Worm (Caenorhabditis elegans): ENCODE results near the gene ZK84.2.

The ZK84.2 gene

DNA sequence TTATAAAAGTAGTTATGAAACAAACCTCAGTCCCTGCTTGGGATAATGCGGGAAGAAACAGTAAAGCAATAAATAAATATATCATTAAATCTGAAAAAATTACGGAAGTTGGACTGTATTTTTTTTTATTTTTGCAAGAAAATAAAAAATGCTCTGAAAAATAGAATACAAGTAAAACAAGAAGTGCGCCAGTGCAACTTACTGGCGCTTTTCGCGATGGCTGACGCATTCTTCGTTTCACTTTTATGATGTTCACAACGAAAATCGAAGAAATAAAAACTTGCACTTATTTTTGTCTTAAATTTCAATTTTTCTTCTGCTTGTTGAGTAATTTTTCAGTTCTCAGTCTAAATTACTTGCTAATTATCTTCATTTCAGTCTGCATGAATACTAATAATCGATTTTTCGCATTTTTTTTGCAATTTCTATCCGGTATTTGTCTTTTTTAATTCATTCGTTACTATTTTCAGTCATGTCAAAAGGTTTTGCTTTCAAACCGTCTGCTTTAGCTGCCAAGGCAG is 33.5 kb downstream of the ZK84.2 start, which contains the start of the genes R12C12.6 and ran-5 (continued):
- TF ChIP-seq nhr-12 (tag; optimal IDR thresholded peaks at IDR 0.05): no peak
- TF ChIP-seq nhr-25 (tag; optimal IDR thresholded peaks at IDR 0.05): peak; percentile 74
- TF ChIP-seq nhr-76 (tag; optimal IDR thresholded peaks at IDR 0.05): no peak
- TF ChIP-seq hmg-11 (tag; optimal IDR thresholded peaks at IDR 0.05): peak; percentile 70
- peak; percentile 20 for TF ChIP-seq ZK546.5 (tag; optimal IDR thresholded peaks at IDR 0.05)
- no peak for TF ChIP-seq elt-1 (tag; optimal IDR thresholded peaks at IDR 0.05)
- TF ChIP-seq ama-1 (optimal IDR thresholded peaks at IDR 0.05): no peak
- peak; percentile 20 for TF ChIP-seq egl-5 (tag; optimal IDR thresholded peaks at IDR 0.05)
- no peak for TF ChIP-seq nhr-77 (tag; optimal IDR thresholded peaks at IDR 0.05)

DNA sequence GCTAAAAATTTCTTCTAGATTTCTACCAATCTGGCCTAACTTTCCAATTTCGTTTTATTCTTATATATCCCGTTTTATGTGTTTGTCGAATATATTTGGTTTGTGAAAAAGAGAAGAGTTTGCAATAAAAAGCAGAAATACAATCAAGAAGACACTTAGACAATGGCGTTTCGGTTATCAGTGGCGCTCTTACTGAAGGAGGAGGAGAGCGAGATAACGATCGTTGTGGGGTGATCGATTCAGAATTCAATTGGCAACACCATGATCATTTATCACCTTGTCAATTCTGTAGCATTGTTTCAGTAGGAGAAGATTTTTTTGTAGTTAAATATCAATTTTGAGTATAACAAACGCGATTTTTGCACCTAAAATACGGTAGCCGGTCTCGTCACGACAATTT is 35.4 kb downstream of the ZK84.2 start:
- TF ChIP-seq ceh-9 (tag; optimal IDR thresholded peaks at IDR 0.05): no peak
- TF ChIP-seq elt-2 (tag; optimal IDR thresholded peaks at IDR 0.05): peak; percentile 89
- peak; percentile 79 for TF ChIP-seq pqm-1 (tag; optimal IDR thresholded peaks at IDR 0.05)
- no peak for TF ChIP-seq pha-4 (tag; optimal IDR thresholded peaks at IDR 0.05)

DNA sequence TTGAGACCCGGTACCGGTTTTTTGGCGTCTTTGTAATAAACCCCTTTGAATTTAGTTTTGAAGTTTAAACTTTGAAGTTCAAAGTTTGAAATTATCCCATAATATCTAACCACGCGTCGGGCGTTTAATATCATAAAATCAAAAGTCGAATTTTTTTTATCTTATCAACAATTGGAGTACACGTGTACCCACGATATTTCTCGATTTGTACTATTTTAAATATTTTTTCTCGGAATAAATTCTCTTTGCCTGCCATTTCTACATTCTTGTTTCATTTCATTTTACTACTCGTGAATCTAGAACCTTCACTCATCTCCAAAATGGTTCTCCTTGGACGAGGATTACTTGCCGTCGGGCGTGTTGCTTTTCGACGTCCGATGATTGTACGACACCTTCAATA is 36.0 kb downstream of the ZK84.2 start, which contains the start of gene gldc-1:
Gene gldc-1, plus strand, starts transcription at position 301 of the 400 bp plus-strand sequence.
- TF ChIP-seq pqm-1 (tag; optimal IDR thresholded peaks at IDR 0.05): peak; percentile 50
- no peak for TF ChIP-seq unc-62 (GFP tag; optimal IDR thresholded peaks at IDR 0.05)

DNA sequence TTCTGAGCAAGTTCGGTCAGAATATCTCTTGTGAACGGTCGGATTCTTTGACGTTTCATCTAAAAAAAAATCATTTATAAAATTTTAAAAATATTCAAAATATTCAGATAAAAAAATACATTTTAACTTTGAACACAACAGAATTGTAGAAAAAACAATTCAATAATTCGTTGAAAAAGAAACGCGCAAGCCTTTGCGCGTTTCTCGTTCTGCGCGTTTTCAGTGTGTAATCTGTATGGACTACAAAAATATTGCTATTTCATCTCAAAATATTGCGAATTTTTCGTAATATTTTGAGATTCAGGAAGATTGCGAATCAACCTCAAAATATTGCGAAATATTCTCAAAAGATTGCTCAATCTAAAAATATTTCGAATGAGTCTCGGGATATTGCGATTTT is 41.8 kb downstream of the ZK84.2 start, which contains the start of gene R12C12.7:
Gene R12C12.7, minus strand, starts transcription at position 59 of the 400 bp plus-strand sequence.
- TF ChIP-seq pqm-1 (tag; optimal IDR thresholded peaks at IDR 0.05) (peak; percentile 79), elt-2 (tag; optimal IDR thresholded peaks at IDR 0.05) (peak; percentile 3), unc-39 (tag; optimal IDR thresholded peaks at IDR 0.05) (no peak), nhr-43 (tag; optimal IDR thresholded peaks at IDR 0.05; ENCODE audit: poor library complexity, severe bottlenecking) (no peak), nhr-23 (tag; optimal IDR thresholded peaks at IDR 0.05) (peak; percentile 4)

DNA sequence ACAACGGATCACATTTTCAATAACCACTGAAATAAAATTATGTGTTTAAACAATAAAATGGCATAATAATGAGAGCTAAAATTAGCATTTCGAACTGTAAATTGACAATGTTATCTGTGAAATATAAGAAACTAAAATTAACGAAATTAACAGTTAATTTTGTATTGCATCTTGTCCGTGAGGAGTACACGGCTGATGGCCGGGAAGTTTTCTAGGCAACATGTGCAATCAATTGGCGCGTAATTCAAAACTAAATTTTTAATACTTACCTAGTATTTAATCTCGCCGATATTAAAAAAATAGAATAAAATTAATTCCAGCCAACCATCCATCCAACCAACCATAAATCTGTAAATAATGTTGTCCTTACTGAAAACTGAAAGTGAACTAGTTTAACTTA is 47.3 kb downstream of the ZK84.2 start:
- TF ChIP-seq elt-3 (tag; optimal IDR thresholded peaks at IDR 0.05) (no peak), nfya-1 (tag; optimal IDR thresholded peaks at IDR 0.05; ENCODE audit: insufficient read depth) (peak; percentile 73), zag-1 (tag; optimal IDR thresholded peaks at IDR 0.05) (no peak), ztf-11 (tag; optimal IDR thresholded peaks at IDR 0.05) (no peak), mdl-1 (tag; optimal IDR thresholded peaks at IDR 0.05) (no peak), nhr-11 (tag; optimal IDR thresholded peaks at IDR 0.05) (no peak), fkh-2 (tag; optimal IDR thresholded peaks at IDR 0.05) (no peak), unc-39 (tag; optimal IDR thresholded peaks at IDR 0.05) (no peak), fos-1 (tag; optimal IDR thresholded peaks at IDR 0.05) (no peak), ztf-4 (tag; optimal IDR thresholded peaks at IDR 0.05) (no peak), lsy-12 (tag; optimal IDR thresholded peaks at IDR 0.05) (peak; percentile 65), ama-1 (optimal IDR thresholded peaks at IDR 0.05) (no peak), fkh-10 (GFP tag; optimal IDR thresholded peaks at IDR 0.05) (no peak), elt-2 (tag; optimal IDR thresholded peaks at IDR 0.05) (peak; percentile 28), aly-2 (tag; optimal IDR thresholded peaks at IDR 0.05) (no peak), nhr-237 (tag; optimal IDR thresholded peaks at IDR 0.05) (no peak), nhr-76 (tag; optimal IDR thresholded peaks at IDR 0.05) (no peak), nhr-12 (tag; optimal IDR thresholded peaks at IDR 0.05) (no peak), eor-1 (tag; optimal IDR thresholded peaks at IDR 0.05) (no peak), egl-5 (tag; optimal IDR thresholded peaks at IDR 0.05) (no peak), mml-1 (tag; optimal IDR thresholded peaks at IDR 0.05) (no peak), R02D3.7 (tag; optimal IDR thresholded peaks at IDR 0.05) (peak; percentile 21), nhr-28 (tag; optimal IDR thresholded peaks at IDR 0.05) (no peak), snpc-4 (tag; optimal IDR thresholded peaks at IDR 0.05) (peak; percentile 59), ZK546.5 (tag; optimal IDR thresholded peaks at IDR 0.05) (no peak), ceh-82 (tag; optimal IDR thresholded peaks at IDR 0.05) (no peak), hmg-11 (tag; optimal IDR thresholded peaks at IDR 0.05) (peak; percentile 65), pha-4 (tag; optimal IDR thresholded peaks at IDR 0.05) (peak; percentile 84), nhr-43 (tag; optimal IDR thresholded peaks at IDR 0.05; ENCODE audit: poor library complexity, severe bottlenecking) (peak; percentile 96), jun-1 (tag; optimal IDR thresholded peaks at IDR 0.05) (peak; percentile 49), ceh-28 (tag; optimal IDR thresholded peaks at IDR 0.05) (peak; percentile 26), nhr-67 (tag; optimal IDR thresholded peaks at IDR 0.05) (no peak), tbx-2 (tag; optimal IDR thresholded peaks at IDR 0.05) (no peak), pqm-1 (tag; optimal IDR thresholded peaks at IDR 0.05) (no peak), egl-27 (tag; optimal IDR thresholded peaks at IDR 0.05) (no peak), lin-39 (tag; optimal IDR thresholded peaks at IDR 0.05) (no peak), nhr-23 (tag; optimal IDR thresholded peaks at IDR 0.05) (peak; percentile 88), nhr-25 (tag; optimal IDR thresholded peaks at IDR 0.05) (peak; percentile 80), nhr-77 (tag; optimal IDR thresholded peaks at IDR 0.05) (no peak), skn-1 (tag; optimal IDR thresholded peaks at IDR 0.05) (no peak)
